Fruit fly (Drosophila melanogaster): ENCODE results near the gene CG15330.

Gene CG15330

DNA sequence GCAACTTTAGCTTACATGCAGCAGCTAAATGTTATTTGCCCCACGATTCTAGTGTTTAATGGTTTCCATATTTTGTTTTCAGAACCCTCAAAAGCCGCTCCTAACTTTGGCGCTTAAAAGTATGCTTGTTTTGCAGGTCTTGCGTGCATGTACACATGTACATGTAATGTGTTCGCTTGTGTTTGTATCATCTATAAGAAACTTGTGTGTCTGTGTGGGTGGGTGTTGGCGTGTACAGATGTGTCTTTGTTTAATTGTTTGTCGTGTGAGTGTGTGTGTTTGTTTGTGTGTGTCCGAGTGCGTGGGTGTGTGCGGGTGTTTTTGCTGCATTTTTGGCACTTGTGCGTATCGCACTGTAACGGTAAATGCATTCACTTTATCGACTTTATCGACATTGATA is 32.8 kb upstream of the CG15330 start:
- TF ChIP-seq N (GFP tag; optimal IDR thresholded peaks at IDR 0.05), result peak; percentile 56
- TF ChIP-seq Dfd (GFP tag; optimal IDR thresholded peaks at IDR 0.05), result no peak

DNA sequence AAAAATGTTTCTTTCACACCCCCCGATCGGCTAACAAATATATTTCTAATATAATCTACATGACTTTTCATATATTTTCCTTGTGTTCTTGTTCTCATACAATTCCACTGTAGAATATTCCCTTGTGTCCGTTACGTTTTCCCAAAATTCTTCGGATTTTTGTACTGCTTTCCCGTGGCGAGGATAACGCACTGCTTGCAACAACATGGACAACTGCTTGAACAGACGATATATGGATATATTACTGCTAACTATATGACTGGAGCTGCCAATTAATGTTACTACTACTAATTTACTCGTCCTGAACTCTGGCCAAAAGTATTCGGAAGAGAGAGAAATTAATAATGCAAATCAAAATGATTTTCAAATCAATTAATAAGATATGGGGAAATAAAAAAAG is 31.0 kb upstream of the CG15330 start:
- TF ChIP-seq br (GFP tag; optimal IDR thresholded peaks at IDR 0.05), result no peak
- TF ChIP-seq Hr78 (GFP tag; optimal IDR thresholded peaks at IDR 0.05), result no peak
- TF ChIP-seq CG9705 (GFP tag; optimal IDR thresholded peaks at IDR 0.05), result no peak
- TF ChIP-seq Mio (GFP tag; optimal IDR thresholded peaks at IDR 0.05), result no peak
- TF ChIP-seq N (GFP tag; optimal IDR thresholded peaks at IDR 0.05), result no peak
- no peak for TF ChIP-seq Dif (GFP tag; optimal IDR thresholded peaks at IDR 0.05; ENCODE audit: partially characterized antibody)
- no peak for TF ChIP-seq Jra (GFP tag; optimal IDR thresholded peaks at IDR 0.05)
- TF ChIP-seq Hr83 (GFP tag; optimal IDR thresholded peaks at IDR 0.05; ENCODE audit: poor library complexity, severe bottlenecking), result no peak
- TF ChIP-seq jim (GFP tag; optimal IDR thresholded peaks at IDR 0.05), result no peak
- no peak for TF ChIP-seq pan (optimal IDR thresholded peaks at IDR 0.05)
- no peak for TF ChIP-seq foxo (GFP tag; optimal IDR thresholded peaks at IDR 0.05)

DNA sequence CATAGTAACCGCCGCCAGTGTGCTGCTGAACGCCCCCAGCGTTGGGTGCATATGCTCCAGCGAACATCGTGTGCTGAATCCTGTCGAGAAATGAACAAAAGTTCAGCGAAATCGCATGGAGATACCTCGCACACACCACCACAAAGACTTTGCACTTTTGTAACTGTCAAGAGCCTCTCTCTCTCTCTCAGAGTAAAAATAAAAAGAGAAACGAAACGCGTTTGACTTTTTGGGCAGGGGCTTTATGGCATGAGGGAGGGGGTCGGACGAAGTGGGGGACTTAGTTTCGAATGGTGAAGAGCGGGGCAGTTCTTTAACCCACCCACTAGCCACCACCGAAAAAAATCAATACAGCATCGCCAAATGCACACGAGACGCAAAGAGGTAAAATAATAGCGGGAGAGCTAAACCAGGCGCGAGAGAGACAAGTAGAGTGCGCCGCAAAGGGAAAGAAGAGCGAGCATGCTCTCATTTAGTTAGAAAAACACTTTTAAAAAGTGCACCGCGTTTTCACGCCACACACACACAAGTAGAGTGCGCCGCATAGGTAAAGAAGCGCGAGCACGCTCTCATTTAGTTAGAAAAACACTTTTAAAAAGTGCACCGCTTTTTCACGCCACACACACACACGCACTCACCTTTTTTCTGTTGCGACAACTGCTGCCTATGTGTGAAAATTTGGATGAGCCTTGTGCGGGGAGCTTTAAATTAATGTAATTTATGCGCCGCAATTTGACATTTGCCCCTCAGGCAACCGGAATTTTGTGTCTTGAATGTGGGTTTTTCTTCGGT is 25.4 kb upstream of the CG15330 start:
- TF ChIP-seq Hr78 (GFP tag; optimal IDR thresholded peaks at IDR 0.05), result no peak
- no peak for TF ChIP-seq sage (GFP tag; optimal IDR thresholded peaks at IDR 0.05)
- TF ChIP-seq GATAd (GFP tag; optimal IDR thresholded peaks at IDR 0.05), result no peak
- peak; percentile 10 to 64 for TF ChIP-seq dl (GFP tag; optimal IDR thresholded peaks at IDR 0.05; ENCODE audit: insufficient read depth in 1 of 2, partially characterized antibody in 2 of 2)
- TF ChIP-seq Dif (GFP tag; optimal IDR thresholded peaks at IDR 0.05; ENCODE audit: partially characterized antibody), result peak; percentile 47
- peak; percentile 2 for TF ChIP-seq Hnf4 (GFP tag; optimal IDR thresholded peaks at IDR 0.05)
- no peak for TF ChIP-seq Sp1 (GFP tag; optimal IDR thresholded peaks at IDR 0.05)

DNA sequence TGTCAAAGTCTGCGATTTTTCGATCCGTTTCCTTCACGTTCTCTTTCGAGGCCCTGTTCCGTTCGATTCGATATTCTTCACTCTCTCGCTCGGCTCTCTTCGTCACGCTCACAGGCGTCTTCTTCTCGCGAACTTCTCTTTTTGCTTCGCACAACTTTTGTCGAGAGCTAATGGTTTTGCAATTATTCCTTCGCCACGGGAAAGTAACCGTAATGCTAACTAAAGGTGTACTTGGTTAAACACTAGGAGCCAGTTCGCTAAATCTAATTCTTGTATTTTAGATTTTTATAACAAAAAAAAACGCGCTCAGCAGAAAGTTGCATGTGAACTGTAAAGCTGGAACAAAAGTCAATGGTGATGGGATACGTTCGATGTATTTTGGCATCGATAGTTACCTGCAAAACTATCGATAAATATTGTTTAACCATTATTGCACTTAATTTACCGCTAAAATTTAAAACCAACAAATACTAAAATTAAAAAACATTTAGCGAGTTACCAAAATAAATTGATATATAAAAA is 24.8 kb upstream of the CG15330 start, which contains the start of gene mahe:
Gene mahe, minus strand, starts transcription at position 355 of the 522 bp plus-strand sequence.
- TF ChIP-seq rgr (GFP tag; optimal IDR thresholded peaks at IDR 0.05) (peak; percentile 4), Dif (GFP tag; optimal IDR thresholded peaks at IDR 0.05; ENCODE audit: partially characterized antibody) (peak; percentile 54), brk (GFP tag; optimal IDR thresholded peaks at IDR 0.05) (peak; percentile 34), h (GFP tag; optimal IDR thresholded peaks at IDR 0.05) (peak; percentile 7), ey (GFP tag; optimal IDR thresholded peaks at IDR 0.05) (no peak), Sp1 (GFP tag; optimal IDR thresholded peaks at IDR 0.05) (peak; percentile 8), foxo (GFP tag; optimal IDR thresholded peaks at IDR 0.05) (no peak), Mio (GFP tag; optimal IDR thresholded peaks at IDR 0.05) (peak; percentile 7), dl (GFP tag; optimal IDR thresholded peaks at IDR 0.05; ENCODE audit: insufficient read depth in 1 of 2, partially characterized antibody in 2 of 2) (peak; percentile 7 to 47), fru (GFP tag; optimal IDR thresholded peaks at IDR 0.05) (no peak)

DNA sequence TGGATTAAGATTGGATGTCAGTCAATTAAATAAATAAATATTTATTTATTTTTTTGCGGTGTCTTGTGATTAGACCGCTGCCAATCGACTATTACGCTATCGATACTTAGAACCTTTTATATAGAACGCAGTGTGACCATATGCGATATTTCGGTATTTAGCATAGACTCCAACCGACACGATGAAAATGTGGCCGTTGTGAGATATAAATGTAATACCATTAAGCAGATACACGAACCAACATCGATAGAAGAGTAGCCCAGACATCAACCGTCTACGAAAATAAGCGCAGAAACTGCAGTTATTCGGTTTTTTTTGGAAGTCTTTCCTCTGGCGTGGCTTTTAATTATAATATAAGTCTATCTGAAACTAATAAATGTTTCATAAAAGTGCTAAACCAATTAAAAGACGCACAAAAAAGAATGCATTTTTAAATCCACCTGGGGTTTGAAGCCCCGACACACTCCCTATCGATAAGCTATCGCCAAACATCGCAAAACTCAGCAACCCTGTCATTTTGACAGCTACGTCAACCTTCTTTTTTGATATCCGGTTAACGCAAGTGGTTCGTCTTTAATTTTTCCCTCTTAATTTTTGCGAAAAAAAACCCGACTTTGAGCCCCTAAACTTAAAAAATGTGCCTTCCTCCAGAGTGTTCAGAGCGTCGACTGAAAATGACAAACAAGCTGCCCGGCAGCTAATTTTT is 22.5 kb upstream of the CG15330 start, which contains the start of the genes Dhdds and RpS14a:
Gene Dhdds, minus strand, starts transcription at position 142 of the 706 bp plus-strand sequence.
Gene RpS14a, plus strand, starts transcription at position 533 of the 706 bp plus-strand sequence.
- TF ChIP-seq Sp1 (GFP tag; optimal IDR thresholded peaks at IDR 0.05) (peak; percentile 66), foxo (GFP tag; optimal IDR thresholded peaks at IDR 0.05) (peak in 1 of 2 experiments; percentile 34), dmrt93B (GFP tag; optimal IDR thresholded peaks at IDR 0.05) (peak; percentile 81), pan (optimal IDR thresholded peaks at IDR 0.05) (no peak), Myc (optimal IDR thresholded peaks at IDR 0.05) (peak; percentile 60), fru (GFP tag; optimal IDR thresholded peaks at IDR 0.05) (peak; percentile 42), br (GFP tag; optimal IDR thresholded peaks at IDR 0.05) (peak; percentile 48), Jra (GFP tag; optimal IDR thresholded peaks at IDR 0.05) (no peak), CG9705 (GFP tag; optimal IDR thresholded peaks at IDR 0.05) (peak; percentile 50), sv (GFP tag; optimal IDR thresholded peaks at IDR 0.05) (peak; percentile 39), GATAd (GFP tag; optimal IDR thresholded peaks at IDR 0.05) (no peak), HLH106 (tag; optimal IDR thresholded peaks at IDR 0.05) (peak; percentile 38), Hr83 (GFP tag; optimal IDR thresholded peaks at IDR 0.05; ENCODE audit: poor library complexity, severe bottlenecking) (peak; percentile 44), brk (GFP tag; optimal IDR thresholded peaks at IDR 0.05) (peak; percentile 65), Dif (GFP tag; optimal IDR thresholded peaks at IDR 0.05; ENCODE audit: partially characterized antibody) (no peak), Hr78 (GFP tag; optimal IDR thresholded peaks at IDR 0.05) (no peak), OdsH (GFP tag; optimal IDR thresholded peaks at IDR 0.05) (peak; percentile 39), ey (GFP tag; optimal IDR thresholded peaks at IDR 0.05) (no peak), psq (GFP tag; optimal IDR thresholded peaks at IDR 0.05) (peak; percentile 37), usp (GFP tag; optimal IDR thresholded peaks at IDR 0.05) (no peak), CG32264 (GFP tag; optimal IDR thresholded peaks at IDR 0.05) (no peak), woc (GFP tag; optimal IDR thresholded peaks at IDR 0.05) (peak; percentile 4), h (GFP tag; optimal IDR thresholded peaks at IDR 0.05) (peak; percentile 46), jim (GFP tag; optimal IDR thresholded peaks at IDR 0.05) (no peak), Rel (GFP tag; optimal IDR thresholded peaks at IDR 0.05) (no peak), Rel (tag; optimal IDR thresholded peaks at IDR 0.05) (peak; percentile 0), sage (GFP tag; optimal IDR thresholded peaks at IDR 0.05) (peak; percentile 12), Hnf4 (GFP tag; optimal IDR thresholded peaks at IDR 0.05) (peak; percentile 10), rgr (GFP tag; optimal IDR thresholded peaks at IDR 0.05) (peak; percentile 69)
